Worm (Caenorhabditis elegans): ENCODE data around the gene nhr-135.

DNA sequence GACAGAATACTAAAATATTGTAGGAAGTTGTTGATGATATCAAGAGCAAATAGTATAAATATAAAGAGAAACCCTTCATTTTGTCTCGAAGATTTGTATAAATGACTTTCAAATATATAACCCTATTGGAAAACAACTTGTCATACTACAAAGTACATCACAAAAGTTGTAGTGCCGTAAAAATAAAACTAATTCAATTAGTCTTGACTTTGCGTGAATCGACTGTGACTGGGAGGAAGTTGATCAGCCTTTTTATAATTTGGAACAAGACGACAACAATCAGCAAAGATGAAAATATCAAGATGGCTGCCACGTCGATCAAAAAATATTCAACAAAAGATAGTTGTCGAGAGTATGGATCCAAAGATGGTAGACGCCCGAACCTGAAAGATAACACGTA is 48.3 kb upstream of the nhr-135 start, which contains the start of gene ugt-40:
- no peak for TF ChIP-seq mep-1 (tag; optimal IDR thresholded peaks at IDR 0.05)
- TF ChIP-seq ceh-32 (tag; optimal IDR thresholded peaks at IDR 0.05; ENCODE audit: poor library complexity): no peak
- TF ChIP-seq unc-130 (GFP tag; optimal IDR thresholded peaks at IDR 0.05): no peak
- TF ChIP-seq cey-2 (tag; optimal IDR thresholded peaks at IDR 0.05; ENCODE audit: borderline replicate concordance, insufficient read depth): no peak
- no peak for TF ChIP-seq nhr-77 (tag; optimal IDR thresholded peaks at IDR 0.05)
